Fruit fly (Drosophila melanogaster) whole organism, adult: ENCODE results near the gene CG34309.

ENCODE experiments used
- CG14711 ChIP-seq: fragments of 200-800 bp; sonication (Bioruptor generic); optimal IDR thresholded peaks from 2 replicates; lab custom pipeline; 2018; ENCODE audit warnings: missing biosample characterization, mild to moderate bottlenecking, missing genetic modification characterization, moderate library complexity
- Crg-1 ChIP-seq: fragments of 200-800 bp; sonication (Bioruptor generic); optimal IDR thresholded peaks from 2 replicates; lab custom pipeline; 2016; ENCODE audit warnings: missing biosample characterization, missing genetic modification characterization
- Mnt ChIP-seq: fragments of 200-800 bp; sonication (Bioruptor generic); optimal IDR thresholded peaks from 2 replicates; lab custom pipeline; 2016; ENCODE audit warnings: missing biosample characterization, mild to moderate bottlenecking, missing genetic modification characterization
- cnc ChIP-seq, 2 experiments: fragments of >200 bp; optimal IDR thresholded peaks; 2 replicates each; lab custom pipeline; 2017
- kay ChIP-seq: fragments of 200-800 bp; sonication (Bioruptor generic); peaks from one replicate; lab custom pipeline; 2016; ENCODE audit warnings: missing biosample characterization, missing genetic modification characterization, borderline replicate concordance

DNA sequence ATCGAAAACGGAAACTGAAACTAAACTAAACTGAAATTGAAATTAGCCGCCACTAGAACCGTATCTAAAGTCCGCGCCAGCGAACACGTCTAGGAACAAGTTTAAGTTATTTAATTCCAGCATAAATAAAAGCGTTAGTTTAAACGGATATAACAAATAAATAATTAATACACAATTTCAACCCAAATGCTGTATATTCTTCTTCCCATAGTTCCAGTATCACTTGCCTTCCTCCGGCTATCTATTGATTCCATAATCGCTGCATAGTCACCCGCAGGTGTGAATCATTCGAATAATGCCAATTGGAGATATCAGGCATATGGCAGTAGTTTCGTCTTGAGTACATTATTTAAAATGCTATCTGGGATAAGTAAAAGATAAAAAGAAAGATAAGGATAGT is 12.7 kb downstream of the CG34309 start:
- no peak for TF ChIP-seq cnc (optimal IDR thresholded peaks at IDR 0.05; lab: Kevin White, UChicago)
- no peak for TF ChIP-seq Crg-1 (GFP tag; lab: Kevin White, UChicago)
- TF ChIP-seq kay, result peak; percentile 91
- TF ChIP-seq Mnt, result no peak
- no peak for TF ChIP-seq CG14711 (tag; lab: Kevin White, UChicago)
